Worm (Caenorhabditis elegans): ENCODE measurements around the gene kle-2.

ce11 chrIII:7978289-7978688 is 36.8 kb downstream of the kle-2 start:
- TF ChIP-seq sem-2 (GFP tag; optimal IDR thresholded peaks at IDR 0.05) (no peak), elt-1 (tag; optimal IDR thresholded peaks at IDR 0.05; ENCODE audit: borderline replicate concordance, insufficient read depth) (no peak), mep-1 (tag; optimal IDR thresholded peaks at IDR 0.05) (no peak), ztf-11 (tag; optimal IDR thresholded peaks at IDR 0.05) (no peak), nhr-237 (tag; optimal IDR thresholded peaks at IDR 0.05) (no peak), unc-39 (tag; optimal IDR thresholded peaks at IDR 0.05) (no peak), mab-5 (tag; optimal IDR thresholded peaks at IDR 0.05) (no peak), unc-62 (GFP tag; optimal IDR thresholded peaks at IDR 0.05) (no peak), sptf-1 (tag; optimal IDR thresholded peaks at IDR 0.05) (no peak), nhr-76 (tag; optimal IDR thresholded peaks at IDR 0.05) (no peak)

Data from whole organism, mixed stage, embryonic.